Worm (Caenorhabditis elegans): ENCODE measurements around the gene ufm-1.
A peak's percentile ranks its signal among the peaks of the same experiment; 100 is the strongest.

The ufm-1 gene

DNA sequence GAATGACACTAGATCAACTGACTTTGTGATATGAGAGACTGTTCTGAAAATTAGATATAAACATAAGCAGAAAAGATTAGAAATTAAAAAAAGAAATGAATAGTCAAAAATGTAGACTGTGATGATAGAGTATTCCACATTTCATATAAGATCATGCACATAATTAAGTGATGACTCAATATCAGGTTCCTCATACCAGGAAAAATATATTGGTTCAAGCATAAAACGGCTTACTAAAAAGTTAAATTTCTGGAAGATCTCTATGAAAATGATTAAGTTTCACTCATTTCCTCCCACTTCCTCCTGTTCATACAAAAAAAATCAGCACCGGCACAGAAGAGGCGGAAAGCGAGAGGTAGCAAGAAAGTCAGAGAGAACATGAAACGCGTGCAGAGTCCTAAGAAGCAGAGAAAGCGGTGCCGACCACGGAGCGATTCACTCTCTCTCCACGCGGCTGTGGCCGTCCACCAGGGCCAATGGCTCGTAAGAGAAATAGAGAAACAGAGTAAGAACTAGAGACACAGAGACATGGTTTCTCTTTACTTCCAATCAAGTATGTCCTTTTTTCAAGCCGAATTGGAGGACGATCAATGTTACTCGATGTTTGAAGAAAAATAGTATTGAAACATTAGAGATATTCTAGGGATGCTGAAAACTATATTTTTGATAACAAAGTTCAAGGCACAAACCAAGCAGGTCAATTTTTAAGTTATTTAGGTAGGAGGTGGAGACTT, 33.0 kb downstream of the ufm-1 start, which contains the start of the genes ZK688.5 and fahd-1 (continued):
- TF ChIP-seq snu-23 (GFP tag; optimal IDR thresholded peaks at IDR 0.05) (peak; percentile 81), skn-1 (tag; optimal IDR thresholded peaks at IDR 0.05) (peak; percentile 76), hpl-2 (GFP tag; optimal IDR thresholded peaks at IDR 0.05) (no peak), ztf-4 (tag; optimal IDR thresholded peaks at IDR 0.05) (peak; percentile 34), elt-3 (tag; optimal IDR thresholded peaks at IDR 0.05) (peak in 2 of 6 experiments; percentile 41 to 48), fkh-4 (tag; optimal IDR thresholded peaks at IDR 0.05; ENCODE audit: borderline replicate concordance) (no peak), sptf-1 (tag; optimal IDR thresholded peaks at IDR 0.05) (no peak)

DNA sequence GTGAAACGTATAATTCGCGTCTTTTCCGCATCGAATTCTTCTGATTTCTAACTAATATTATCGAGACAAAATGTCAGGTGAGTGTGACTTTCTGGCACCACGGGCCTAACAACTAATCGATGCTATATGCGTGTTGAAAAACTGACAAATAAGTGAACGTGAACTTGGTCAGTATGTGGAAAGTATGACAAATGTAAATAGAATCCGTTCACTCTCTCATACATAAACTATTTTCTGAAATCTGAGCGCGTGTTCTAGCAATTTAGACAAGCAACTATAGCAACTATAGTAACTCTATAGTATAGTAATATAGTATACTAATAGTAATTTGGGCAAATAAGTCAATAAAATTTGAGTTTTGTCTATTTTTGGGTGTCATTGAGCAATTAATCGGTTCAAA, 33.6 kb downstream of the ufm-1 start:
- TF ChIP-seq blmp-1 (tag; optimal IDR thresholded peaks at IDR 0.05) (no peak), zag-1 (tag; optimal IDR thresholded peaks at IDR 0.05) (no peak), xbp-1 (tag; optimal IDR thresholded peaks at IDR 0.05) (no peak), C04F5.9 (tag; optimal IDR thresholded peaks at IDR 0.05) (no peak), sptf-1 (tag; optimal IDR thresholded peaks at IDR 0.05) (no peak), ces-1 (GFP tag; optimal IDR thresholded peaks at IDR 0.05) (no peak), lin-13 (GFP tag; optimal IDR thresholded peaks at IDR 0.05) (no peak), fkh-4 (tag; optimal IDR thresholded peaks at IDR 0.05; ENCODE audit: borderline replicate concordance) (no peak), lin-35 (GFP tag; optimal IDR thresholded peaks at IDR 0.05) (no peak), F16B12.6 (tag; optimal IDR thresholded peaks at IDR 0.05) (no peak)

DNA sequence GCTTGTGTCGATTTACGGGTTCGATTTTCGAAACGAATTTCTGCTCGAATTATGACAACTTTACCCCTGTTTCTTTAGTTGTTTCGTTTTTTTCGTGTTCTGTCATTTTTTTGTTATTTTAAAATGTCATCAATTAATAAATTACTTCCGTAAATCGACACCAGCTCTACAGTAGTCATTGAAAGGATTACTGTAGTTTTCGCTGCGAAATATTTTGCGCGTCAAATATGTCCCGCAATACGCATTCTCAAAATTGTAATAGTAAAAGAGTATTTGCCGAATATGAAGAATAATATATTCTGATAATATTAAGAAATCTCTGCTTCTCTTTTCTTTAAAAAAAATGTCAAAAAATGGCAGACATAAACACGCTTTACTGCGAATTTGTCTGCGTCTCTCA, 34.4 kb downstream of the ufm-1 start:
- peak; percentile 27 for TF ChIP-seq fkh-8 (tag; optimal IDR thresholded peaks at IDR 0.05)
- no peak for TF ChIP-seq pqm-1 (tag; optimal IDR thresholded peaks at IDR 0.05)
- TF ChIP-seq unc-86 (tag; optimal IDR thresholded peaks at IDR 0.05): no peak
- no peak for TF ChIP-seq hlh-4 (tag; optimal IDR thresholded peaks at IDR 0.05)
- TF ChIP-seq lin-15B (tag; optimal IDR thresholded peaks at IDR 0.05): no peak
- TF ChIP-seq aly-2 (tag; optimal IDR thresholded peaks at IDR 0.05): no peak
- no peak for TF ChIP-seq unc-130 (tag; optimal IDR thresholded peaks at IDR 0.05)
- no peak for TF ChIP-seq efl-1 (optimal IDR thresholded peaks at IDR 0.05)
- TF ChIP-seq efl-1 (GFP tag; optimal IDR thresholded peaks at IDR 0.05 in 1 of 2): peak in 1 of 2 experiments; percentile 54

DNA sequence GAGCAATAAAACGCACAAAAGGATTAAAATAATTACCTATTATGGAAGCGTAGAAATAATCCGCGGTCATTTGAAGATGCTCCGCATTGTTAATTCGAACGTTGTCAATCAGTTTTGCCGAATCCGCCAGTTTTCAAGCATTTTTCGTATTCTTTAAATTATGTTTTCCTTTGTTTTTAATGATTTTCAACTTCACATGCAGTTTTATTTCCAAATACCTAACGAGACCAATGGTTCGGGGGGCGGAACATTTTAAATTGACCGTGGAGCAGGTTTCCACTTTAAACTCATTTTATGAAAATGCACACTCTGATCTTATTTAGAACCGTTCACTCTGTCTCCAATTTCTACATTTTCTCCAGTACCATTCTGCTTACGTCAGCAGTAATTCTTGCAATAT, 35.9 kb downstream of the ufm-1 start, which contains the start of gene ZK688.4:
TSS of gene ZK688.4 (plus strand) at position 301 of the 400 bp plus-strand sequence.
- TF ChIP-seq hlh-4 (tag; optimal IDR thresholded peaks at IDR 0.05): no peak
- no peak for TF ChIP-seq nhr-47 (tag; optimal IDR thresholded peaks at IDR 0.05)
- no peak for TF ChIP-seq nhr-85 (tag)
- no peak for TF ChIP-seq ceh-90 (tag; optimal IDR thresholded peaks at IDR 0.05)
- no peak for TF ChIP-seq pag-3 (tag; optimal IDR thresholded peaks at IDR 0.05; ENCODE audit: borderline replicate concordance, insufficient read depth)
- no peak for TF ChIP-seq ets-5 (GFP tag; IDR thresholded peaks at IDR 0.05)
- no peak for TF ChIP-seq unc-62 (GFP tag; optimal IDR thresholded peaks at IDR 0.05)
- no peak for TF ChIP-seq sox-4 (tag; optimal IDR thresholded peaks at IDR 0.05)
- no peak for TF ChIP-seq efl-3 (GFP tag; optimal IDR thresholded peaks at IDR 0.05)
- TF ChIP-seq fkh-8 (tag; optimal IDR thresholded peaks at IDR 0.05): no peak
- TF ChIP-seq lin-35 (GFP tag; optimal IDR thresholded peaks at IDR 0.05): no peak
- TF ChIP-seq zag-1 (tag; optimal IDR thresholded peaks at IDR 0.05): no peak
- TF ChIP-seq aha-1 (tag; optimal IDR thresholded peaks at IDR 0.05): no peak
- TF ChIP-seq elt-3 (tag; optimal IDR thresholded peaks at IDR 0.05): no peak
- TF ChIP-seq mab-9 (GFP tag; IDR thresholded peaks at IDR 0.05): no peak
- TF ChIP-seq lin-15B (tag; optimal IDR thresholded peaks at IDR 0.05): no peak
- TF ChIP-seq pqm-1 (tag; optimal IDR thresholded peaks at IDR 0.05): no peak
- no peak for TF ChIP-seq swsn-7 (tag; optimal IDR thresholded peaks at IDR 0.05)
- no peak for TF ChIP-seq jun-1 (tag; optimal IDR thresholded peaks at IDR 0.05)

Measured in whole organism, L1 larva.